Fruit fly (Drosophila melanogaster): ENCODE data around the gene GlcAT-S.
A peak's percentile ranks its signal among the peaks of the same experiment; 100 is the strongest.

GlcAT-S gene

dm6 chr2L:9598390-9598789, 17.9 kb upstream of the GlcAT-S start (continued):
- TF ChIP-seq Optix (GFP tag; IDR thresholded peaks at IDR 0.05), result peak; percentile 79
- peak; percentile 51; the same call in 1 of the 3 replicates for TF ChIP-seq z (GFP tag; IDR thresholded peaks at IDR 0.05)
- no peak for TF ChIP-seq CG7745 (tag; optimal IDR thresholded peaks at IDR 0.05)
- peak; percentile 2 for TF ChIP-seq pnt (GFP tag; optimal IDR thresholded peaks at IDR 0.05)
- no peak for TF ChIP-seq CG4707 (GFP tag; optimal IDR thresholded peaks at IDR 0.05)
- TF ChIP-seq CG16863 (GFP tag; optimal IDR thresholded peaks at IDR 0.05), result peak; percentile 14
- no peak for TF ChIP-seq CG4328 (GFP tag; optimal IDR thresholded peaks at IDR 0.05)
- peak; percentile 70 for TF ChIP-seq CG7556 (GFP tag; optimal IDR thresholded peaks at IDR 0.05)
- peak; percentile 87 for TF ChIP-seq CG9727 (GFP tag; optimal IDR thresholded peaks at IDR 0.05)
- no peak for TF ChIP-seq BEAF-32 (GFP tag; optimal IDR thresholded peaks at IDR 0.05)
- peak; percentile 37 for TF ChIP-seq CG6813 (GFP tag; optimal IDR thresholded peaks at IDR 0.05)
- TF ChIP-seq grn (GFP tag; optimal IDR thresholded peaks at IDR 0.05), result no peak
- TF ChIP-seq Mes4 (GFP tag; optimal IDR thresholded peaks at IDR 0.05), result no peak
- TF ChIP-seq E2f1 (GFP tag; IDR thresholded peaks at IDR 0.05), result peak; percentile 65
- TF ChIP-seq trem (tag; optimal IDR thresholded peaks at IDR 0.05), result peak; percentile 69
- 0 out of 3 replicates have a peak, but pooled peaks have one; percentile 39 for TF ChIP-seq CG6175 (GFP tag; IDR thresholded peaks at IDR 0.05)
- peak; percentile 40 for TF ChIP-seq jing (GFP tag; optimal IDR thresholded peaks at IDR 0.05)
- no peak for TF ChIP-seq CG3281 (GFP tag; optimal IDR thresholded peaks at IDR 0.05)
- TF ChIP-seq tll (GFP tag; optimal IDR thresholded peaks at IDR 0.05), result peak in 1 of 2 experiments; percentile 21
- TF ChIP-seq ranshi (GFP tag; IDR thresholded peaks at IDR 0.05), result peak; percentile 74; the same call in 1 of the 2 replicates
- no peak for TF ChIP-seq CG6765 (GFP tag; optimal IDR thresholded peaks at IDR 0.05)
- peak; percentile 2 for TF ChIP-seq scrt (GFP tag; optimal IDR thresholded peaks at IDR 0.05)
- TF ChIP-seq insv (GFP tag; optimal IDR thresholded peaks at IDR 0.05), result no peak
- TF ChIP-seq MESR4 (GFP tag; optimal IDR thresholded peaks at IDR 0.05), result no peak
- TF ChIP-seq peb (GFP tag; IDR thresholded peaks at IDR 0.05), result peak; percentile 72; the same call in 1 of the 2 replicates
- TF ChIP-seq Neu2 (GFP tag; optimal IDR thresholded peaks at IDR 0.05; ENCODE audit: borderline replicate concordance), result no peak
- TF ChIP-seq CG6683 (GFP tag; optimal IDR thresholded peaks at IDR 0.05), result no peak
- peak; percentile 67 for TF ChIP-seq CG30431 (GFP tag; optimal IDR thresholded peaks at IDR 0.05)
- peak; percentile 29 for TF ChIP-seq Max (GFP tag; optimal IDR thresholded peaks at IDR 0.05)
- no peak for TF ChIP-seq CG14860 (GFP tag; IDR thresholded peaks at IDR 0.05; ENCODE audit: partially characterized antibody)
- no peak for TF ChIP-seq ash1 (GFP tag; optimal IDR thresholded peaks at IDR 0.05)
- no peak for TF ChIP-seq ham (GFP tag; IDR thresholded peaks at IDR 0.05)
- no peak for TF ChIP-seq CG12104 (GFP tag; optimal IDR thresholded peaks at IDR 0.05)
- no peak for TF ChIP-seq CG12659 (GFP tag; optimal IDR thresholded peaks at IDR 0.05)
- peak; percentile 65 for TF ChIP-seq CG5953 (GFP tag; IDR thresholded peaks at IDR 0.05)
- TF ChIP-seq Dek (tag; optimal IDR thresholded peaks at IDR 0.05), result no peak
- no peak for TF ChIP-seq Atf-2 (GFP tag; optimal IDR thresholded peaks at IDR 0.05)
- TF ChIP-seq CG30403 (GFP tag; optimal IDR thresholded peaks at IDR 0.05), result peak; percentile 58
- TF ChIP-seq Taf1 (GFP tag; IDR thresholded peaks at IDR 0.05), result no peak
- TF ChIP-seq CG10209 (GFP tag; optimal IDR thresholded peaks at IDR 0.05), result peak; percentile 61
- TF ChIP-seq slbo (GFP tag; IDR thresholded peaks at IDR 0.05), result peak; percentile 44; the same call in 1 of the 2 replicates
- TF ChIP-seq Hr3 (GFP tag; optimal IDR thresholded peaks at IDR 0.05), result peak; percentile 55
- TF ChIP-seq hkb (optimal IDR thresholded peaks at IDR 0.05), result no peak
- TF ChIP-seq hkb (GFP tag; IDR thresholded peaks at IDR 0.05), result peak; percentile 67
- TF ChIP-seq Lhr (GFP tag; optimal IDR thresholded peaks at IDR 0.05), result peak; percentile 31
- TF ChIP-seq Usf (GFP tag; optimal IDR thresholded peaks at IDR 0.05), result peak; percentile 44
- TF ChIP-seq CG10654 (GFP tag; optimal IDR thresholded peaks at IDR 0.05), result peak; percentile 6
- TF ChIP-seq zen2 (GFP tag; IDR thresholded peaks at IDR 0.05; ENCODE audit: partially characterized antibody), result no peak
- TF ChIP-seq zfh1 (GFP tag; IDR thresholded peaks at IDR 0.05), result peak; percentile 95
- peak; percentile 58; the same call in 2 of the 3 replicates for TF ChIP-seq CG11695 (GFP tag; IDR thresholded peaks at IDR 0.05)
- TF ChIP-seq CG12391 (tag; optimal IDR thresholded peaks at IDR 0.05), result peak; percentile 71

Measured in whole organism, embryonic.